Worm (Caenorhabditis elegans): Measurements from ENCODE around the gene C44C10.5.

ce11 chrX:11737053-11737452 is 46.7 kb downstream of the C44C10.5 start, which contains the start of gene D1053.3:
- TF ChIP-seq ref-1 (GFP tag; conservative IDR thresholded peaks at IDR 0.05) (no peak), tab-1 (GFP tag; IDR thresholded peaks at IDR 0.05) (no peak)

Measured in whole organism, midembryonic.